Worm (Caenorhabditis elegans): ENCODE data around the gene F36F12.1.
"Not testable (repeated sequence)": the region's sequence is repeated elsewhere in the genome, so short reads cannot be mapped to it uniquely, and the experiment has no call there.

The F36F12.1 gene

ce11 chrV:2095204-2095603 is 7.8 kb downstream of the F36F12.1 start, which contains the start of gene F36F12.2:
Gene F36F12.2 (minus strand): TSS chrV:2095304.
- TF ChIP-seq ztf-4 (tag; optimal IDR thresholded peaks at IDR 0.05): no peak

- TF ChIP-seq rnt-1 (tag; optimal IDR thresholded peaks at IDR 0.05); ceh-63 (GFP tag; optimal IDR thresholded peaks at IDR 0.05); snu-23 (GFP tag; optimal IDR thresholded peaks at IDR 0.05): not testable (repeated sequence)
Measured at ce11 chrV:2090321-2090720, 12.7 kb downstream of the F36F12.1 start, which contains the start of gene ztf-28. Gene ztf-28 (plus strand): TSS chrV:2090669.

- not testable (repeated sequence) for TF ChIP-seq ztf-4 (tag; optimal IDR thresholded peaks at IDR 0.05); hlh-17 (GFP tag; optimal IDR thresholded peaks at IDR 0.05; ENCODE audit: borderline replicate concordance); lin-14 (GFP tag; optimal IDR thresholded peaks at IDR 0.05)
Measured at ce11 chrV:2085745-2086267, 17.2 kb downstream of the F36F12.1 start, which contains the start of gene F36F12.3. Gene F36F12.3 (plus strand): TSS chrV:2085795.

- TF ChIP-seq ztf-4 (tag; optimal IDR thresholded peaks at IDR 0.05): no peak
- no peak for TF ChIP-seq unc-86 (tag; optimal IDR thresholded peaks at IDR 0.05)
- no peak for TF ChIP-seq fkh-8 (tag; optimal IDR thresholded peaks at IDR 0.05)
- TF ChIP-seq hlh-4 (tag; optimal IDR thresholded peaks at IDR 0.05): no peak
Measured at ce11 chrV:2083869-2084268, 19.1 kb downstream of the F36F12.1 start.

ce11 chrV:2081894-2082293 is 21.1 kb downstream of the F36F12.1 start:
- TF ChIP-seq rnt-1 (tag; optimal IDR thresholded peaks at IDR 0.05): peak; percentile 57
- TF ChIP-seq zip-4 (GFP tag; optimal IDR thresholded peaks at IDR 0.05): no peak
- TF ChIP-seq aha-1 (tag; optimal IDR thresholded peaks at IDR 0.05): no peak
- TF ChIP-seq lin-14 (GFP tag; optimal IDR thresholded peaks at IDR 0.05): peak; percentile 65

ce11 chrV:2081269-2081668 is 21.7 kb downstream of the F36F12.1 start:
- TF ChIP-seq efl-1 (optimal IDR thresholded peaks at IDR 0.05): no peak
- peak in 1 of 2 experiments; percentile 77 for TF ChIP-seq efl-1 (GFP tag; optimal IDR thresholded peaks at IDR 0.05 in 1 of 2)
- no peak for TF ChIP-seq mef-2 (tag; optimal IDR thresholded peaks at IDR 0.05)

- TF ChIP-seq tbx-2 (tag; optimal IDR thresholded peaks at IDR 0.05) (no peak), dsc-1 (tag; optimal IDR thresholded peaks at IDR 0.05) (no peak), fkh-8 (tag; optimal IDR thresholded peaks at IDR 0.05) (peak; percentile 19), vab-15 (tag; optimal IDR thresholded peaks at IDR 0.05) (peak; percentile 83), dpl-1 (GFP tag; optimal IDR thresholded peaks at IDR 0.05) (peak in 1 of 3 experiments; percentile 1), C16A3.4 (tag; optimal IDR thresholded peaks at IDR 0.05) (no peak), lin-14 (GFP tag; optimal IDR thresholded peaks at IDR 0.05) (peak; percentile 88), fos-1 (tag; optimal IDR thresholded peaks at IDR 0.05) (no peak), nhr-71 (tag; optimal IDR thresholded peaks at IDR 0.05) (peak; percentile 26), rnt-1 (tag; optimal IDR thresholded peaks at IDR 0.05) (peak; percentile 64), unc-62 (GFP tag; optimal IDR thresholded peaks at IDR 0.05) (no peak), ztf-4 (tag; optimal IDR thresholded peaks at IDR 0.05) (no peak)
Measured at ce11 chrV:2076043-2076442, 27.0 kb downstream of the F36F12.1 start.

ce11 chrV:2072807-2073206 is 30.2 kb downstream of the F36F12.1 start, which contains the start of gene Y40B10A.9:
Gene Y40B10A.9 (minus strand): TSS chrV:2072907.
- TF ChIP-seq nhr-90 (tag; optimal IDR thresholded peaks at IDR 0.05; ENCODE audit: poor library complexity) (no peak), ama-1 (optimal IDR thresholded peaks at IDR 0.05) (no peak), nhr-28 (tag; optimal IDR thresholded peaks at IDR 0.05) (no peak), lin-39 (tag; optimal IDR thresholded peaks at IDR 0.05) (no peak), jun-1 (tag; optimal IDR thresholded peaks at IDR 0.05) (no peak), pqm-1 (tag; optimal IDR thresholded peaks at IDR 0.05) (no peak), C16A3.4 (tag; optimal IDR thresholded peaks at IDR 0.05) (no peak), mep-1 (tag; optimal IDR thresholded peaks at IDR 0.05) (no peak), irx-1 (tag; optimal IDR thresholded peaks at IDR 0.05) (no peak), unc-86 (tag; optimal IDR thresholded peaks at IDR 0.05) (no peak), lin-15B (tag; optimal IDR thresholded peaks at IDR 0.05) (no peak), ztf-11 (tag; optimal IDR thresholded peaks at IDR 0.05) (no peak)
